Worm (Caenorhabditis elegans): ENCODE measurements around the gene taf-6.1.

- TF ChIP-seq scrt-1 (GFP tag; IDR thresholded peaks at IDR 0.05) (no peak), aly-1 (tag; optimal IDR thresholded peaks at IDR 0.05) (no peak), ama-1 (optimal IDR thresholded peaks at IDR 0.05) (no peak), F13C5.2 (tag; optimal IDR thresholded peaks at IDR 0.05) (no peak), tbx-37 (GFP tag; conservative IDR thresholded peaks at IDR 0.05) (no peak), ceh-13 (GFP tag; optimal IDR thresholded peaks at IDR 0.05) (no peak), hmbx-1 (tag; optimal IDR thresholded peaks at IDR 0.05) (no peak), pes-1 (GFP tag; IDR thresholded peaks at IDR 0.05) (no peak)
Observed at ce11 chrII:1130241-1130640, 2.5 kb downstream of the taf-6.1 start.

All from whole organism, early embryonic.